Fruit fly (Drosophila melanogaster): ENCODE measurements around the gene orb2.

The orb2 gene

dm6 chr3L:8912332-8912731, 41.9 kb downstream of the orb2 start, which contains the start of the genes Tsp66E and mfr (continued):
- no peak for TF ChIP-seq odd (GFP tag; optimal IDR thresholded peaks at IDR 0.05)
- no peak for TF ChIP-seq gcm (GFP tag; optimal IDR thresholded peaks at IDR 0.05)
- no peak for TF ChIP-seq bab2 (GFP tag; optimal IDR thresholded peaks at IDR 0.05)
- peak; percentile 11; the same call in 1 of the 2 replicates for TF ChIP-seq amos (GFP tag; IDR thresholded peaks at IDR 0.05; ENCODE audit: partially characterized antibody)
- TF ChIP-seq CG8765 (GFP tag; IDR thresholded peaks at IDR 0.05) = no peak; the same call in 1 of the 2 replicates
- peak; percentile 5 for TF ChIP-seq CrebB (tag; optimal IDR thresholded peaks at IDR 0.05)
- TF ChIP-seq sr (GFP tag; IDR thresholded peaks at IDR 0.05) = 0 out of 3 replicates have a peak, but pooled peaks have one; percentile 36
- TF ChIP-seq lab (GFP tag; optimal IDR thresholded peaks at IDR 0.05) = peak; percentile 7
- no peak for TF ChIP-seq tin (GFP tag; optimal IDR thresholded peaks at IDR 0.05)
- peak; percentile 28 for TF ChIP-seq cwo (GFP tag; optimal IDR thresholded peaks at IDR 0.05)
- TF ChIP-seq caup (GFP tag; optimal IDR thresholded peaks at IDR 0.05; ENCODE audit: severe bottlenecking) = peak; percentile 24
- 0 out of 2 replicates have a peak, but pooled peaks have one; percentile 38 for TF ChIP-seq CG14014 (GFP tag; IDR thresholded peaks at IDR 0.05)
- TF ChIP-seq Ptx1 (GFP tag; IDR thresholded peaks at IDR 0.05) = no peak
- peak; percentile 88 for TF ChIP-seq nom (GFP tag; optimal IDR thresholded peaks at IDR 0.05)
- no peak for TF ChIP-seq pb (GFP tag; optimal IDR thresholded peaks at IDR 0.05)
- TF ChIP-seq CG30020 (tag; optimal IDR thresholded peaks at IDR 0.05) = no peak
- TF ChIP-seq Doc3 (GFP tag; IDR thresholded peaks at IDR 0.05; ENCODE audit: partially characterized antibody) = no peak
- no peak for TF ChIP-seq p53 (GFP tag; optimal IDR thresholded peaks at IDR 0.05)
- no peak for TF ChIP-seq C15 (GFP tag; IDR thresholded peaks at IDR 0.05)
- TF ChIP-seq CG42726 (GFP tag; IDR thresholded peaks at IDR 0.05; ENCODE audit: partially characterized antibody) = 0 out of 2 replicates have a peak, but pooled peaks have one; percentile 16
- TF ChIP-seq tx (GFP tag; optimal IDR thresholded peaks at IDR 0.05) = no peak
- TF ChIP-seq CG18764 (GFP tag; optimal IDR thresholded peaks at IDR 0.05) = no peak
- TF ChIP-seq mld (GFP tag; IDR thresholded peaks at IDR 0.05; ENCODE audit: partially characterized antibody) = no peak
- no peak for TF ChIP-seq BtbVII (GFP tag; optimal IDR thresholded peaks at IDR 0.05)
- TF ChIP-seq CG9932 (GFP tag; IDR thresholded peaks at IDR 0.05) = peak; percentile 30; the same call in 1 of the 2 replicates
- no peak for TF ChIP-seq Sox100B (GFP tag; optimal IDR thresholded peaks at IDR 0.05)
- no peak for TF ChIP-seq MESR4 (GFP tag; optimal IDR thresholded peaks at IDR 0.05)
- no peak for TF ChIP-seq jing (GFP tag; optimal IDR thresholded peaks at IDR 0.05)
- TF ChIP-seq CG6689 (GFP tag; IDR thresholded peaks at IDR 0.05) = no peak
- no peak for TF ChIP-seq peb (GFP tag; IDR thresholded peaks at IDR 0.05)
- TF ChIP-seq CG11696 (GFP tag; IDR thresholded peaks at IDR 0.05) = no peak
- TF ChIP-seq wor (GFP tag; IDR thresholded peaks at IDR 0.05) = no peak
- no peak for TF ChIP-seq ase (GFP tag; IDR thresholded peaks at IDR 0.05)
- TF ChIP-seq sd (tag; optimal IDR thresholded peaks at IDR 0.05) = no peak
- no peak for TF ChIP-seq pum (GFP tag; optimal IDR thresholded peaks at IDR 0.05)
- TF ChIP-seq Elba2 (GFP tag; optimal IDR thresholded peaks at IDR 0.05) = no peak
- no peak for TF ChIP-seq Fer3 (tag; optimal IDR thresholded peaks at IDR 0.05)
- 0 out of 2 replicates have a peak, but pooled peaks have one; percentile 24 for TF ChIP-seq CG1024 (GFP tag; IDR thresholded peaks at IDR 0.05)
- no peak for TF ChIP-seq phol (tag; optimal IDR thresholded peaks at IDR 0.05)
- peak; percentile 20 for TF ChIP-seq ftz-f1 (GFP tag; optimal IDR thresholded peaks at IDR 0.05)
- TF ChIP-seq croc (GFP tag; conservative IDR thresholded peaks at IDR 0.05) = no peak
- TF ChIP-seq Antp (GFP tag; optimal IDR thresholded peaks at IDR 0.05) = peak; percentile 4
- peak; percentile 26 for TF ChIP-seq CG12659 (GFP tag; optimal IDR thresholded peaks at IDR 0.05)
- TF ChIP-seq Aef1 (GFP tag; IDR thresholded peaks at IDR 0.05) = no peak
- TF ChIP-seq CG8944 (GFP tag; optimal IDR thresholded peaks at IDR 0.05) = no peak
- no peak for TF ChIP-seq E2f2 (GFP tag; IDR thresholded peaks at IDR 0.05)
- TF ChIP-seq Kr (GFP tag; optimal IDR thresholded peaks at IDR 0.05) = no peak
- TF ChIP-seq twi (tag; optimal IDR thresholded peaks at IDR 0.05) = no peak
- no peak for TF ChIP-seq Oli (tag; optimal IDR thresholded peaks at IDR 0.05)
- no peak for TF ChIP-seq Atf3 (GFP tag; optimal IDR thresholded peaks at IDR 0.05)
- TF ChIP-seq CG34422 (GFP tag; IDR thresholded peaks at IDR 0.05) = no peak

Data from whole organism, embryonic.